Fruit fly (Drosophila melanogaster) whole organism, embryonic: Measurements from ENCODE around the gene CG46460.

Experiments used
- ATbp ChIP-seq: fragments of 200-800 bp; sonication (Bioruptor generic); optimal IDR thresholded peaks from 2 replicates; lab custom pipeline; 2017; ENCODE audit warnings: missing biosample characterization, mild to moderate bottlenecking, missing genetic modification characterization, missing genetic modification reagents
- CG11456 ChIP-seq: fragments of 200-800 bp; sonication (Bioruptor generic); IDR thresholded peaks from 3 replicates; pipeline ENCODE4 v1.3.6; 2022; ENCODE audit warnings: missing biosample characterization, missing genetic modification characterization
- CG12236 ChIP-seq: fragments of 200-800 bp; sonication (Bioruptor generic); optimal IDR thresholded peaks from 2 replicates; lab custom pipeline; 2016; ENCODE audit warnings: missing biosample characterization, missing genetic modification characterization
- CG1603 ChIP-seq: fragments of 200-800 bp; sonication (Bioruptor generic); optimal IDR thresholded peaks from 2 replicates; lab custom pipeline; 2019; ENCODE audit warnings: missing biosample characterization, mild to moderate bottlenecking, missing genetic modification characterization, moderate library complexity
- CG16815 ChIP-seq: fragments of 200-800 bp; sonication (Bioruptor generic); optimal IDR thresholded peaks from 3 replicates; lab custom pipeline; 2017; ENCODE audit warnings: missing biosample characterization, mild to moderate bottlenecking, missing genetic modification characterization
- CG18476 ChIP-seq: fragments of 200-800 bp; sonication (Bioruptor generic); optimal IDR thresholded peaks from 2 replicates; lab custom pipeline; 2016; ENCODE audit warnings: missing biosample characterization, mild to moderate bottlenecking, missing genetic modification characterization
- CG30431 ChIP-seq: fragments of 200-800 bp; sonication (Bioruptor generic); optimal IDR thresholded peaks from 2 replicates; lab custom pipeline; 2017; ENCODE audit warnings: missing biosample characterization, missing genetic modification characterization
- CG33213 ChIP-seq: fragments of 200-800 bp; sonication (Bioruptor generic); optimal IDR thresholded peaks from 3 replicates; lab custom pipeline; 2016; ENCODE audit warnings: missing biosample characterization, missing genetic modification characterization
- CG3838 ChIP-seq: fragments of 200-800 bp; sonication (Bioruptor generic); optimal IDR thresholded peaks from 3 replicates; lab custom pipeline; 2016; ENCODE audit warnings: missing biosample characterization, missing genetic modification characterization
- CG42726 ChIP-seq: fragments of 200-800 bp; sonication (Bioruptor generic); IDR thresholded peaks from 2 replicates; pipeline ENCODE4 v1.3.6; 2022; ENCODE audit warnings: missing biosample characterization, missing genetic modification characterization; ENCODE audit not compliant: partially characterized antibody
- CG43689 ChIP-seq: fragments of 200-800 bp; sonication (Bioruptor generic); IDR thresholded peaks from 2 replicates; pipeline ENCODE4 v1.3.6; 2022; ENCODE audit warnings: missing biosample characterization, missing genetic modification characterization
- CG5953 ChIP-seq: fragments of 200-800 bp; sonication (Bioruptor generic); IDR thresholded peaks from 2 replicates; pipeline ENCODE4 v1.3.6; 2022; ENCODE audit warnings: missing biosample characterization, missing genetic modification characterization
- CG6683 ChIP-seq: fragments of 200-800 bp; sonication (Bioruptor generic); optimal IDR thresholded peaks from 2 replicates; lab custom pipeline; 2017; ENCODE audit warnings: missing biosample characterization, mild to moderate bottlenecking, missing genetic modification characterization, missing genetic modification reagents
- CG7928 ChIP-seq: fragments of 200-800 bp; sonication (Bioruptor generic); optimal IDR thresholded peaks from 2 replicates; lab custom pipeline; 2017; ENCODE audit warnings: missing biosample characterization, mild to moderate bottlenecking, missing genetic modification characterization
- CG7987 ChIP-seq: fragments of 200-800 bp; sonication (Bioruptor generic); optimal IDR thresholded peaks from 2 replicates; lab custom pipeline; 2018; ENCODE audit warnings: missing biosample characterization, mild to moderate bottlenecking, missing genetic modification characterization, moderate library complexity
- CG9727 ChIP-seq: fragments of 200-800 bp; sonication (Bioruptor generic); optimal IDR thresholded peaks from 3 replicates; lab custom pipeline; 2017; ENCODE audit warnings: missing biosample characterization, mild to moderate bottlenecking, missing genetic modification characterization
- CG9797 ChIP-seq: fragments of 200-800 bp; sonication (Bioruptor generic); optimal IDR thresholded peaks from 3 replicates; lab custom pipeline; 2018; ENCODE audit warnings: missing biosample characterization, mild to moderate bottlenecking, missing genetic modification characterization
- D ChIP-seq, 2 experiments: fragments of 200-800 bp in 1 of 2; fragments of >200 bp in 1 of 2; sonication (Bioruptor generic) in 1 of 2; optimal IDR thresholded peaks; 2 replicates in 1 of 2; 3 replicates in 1 of 2; lab custom pipeline; 2017; ENCODE audit warnings: mild to moderate bottlenecking in 1 of 2, missing biosample characterization in 1 of 2, missing genetic modification characterization in 1 of 2, missing genetic modification reagents in 1 of 2
- E2f1 ChIP-seq: fragments of 200-800 bp; sonication (Bioruptor generic); IDR thresholded peaks from 2 replicates; pipeline ENCODE4 v1.3.6; 2022; ENCODE audit warnings: missing biosample characterization, missing genetic modification characterization
- HHEX ChIP-seq: fragments of 200-800 bp; sonication (Bioruptor generic); optimal IDR thresholded peaks from 3 replicates; lab custom pipeline; 2017; ENCODE audit warnings: missing biosample characterization, mild to moderate bottlenecking, missing genetic modification characterization, missing genetic modification reagents
- Hr51 ChIP-seq, 2 experiments: fragments of 200-800 bp; sonication (Bioruptor generic); optimal IDR thresholded peaks; 2 replicates in 1 of 2; 3 replicates in 1 of 2; lab custom pipeline; 2016 to 2018; ENCODE audit warnings: missing biosample characterization in 2 of 2, missing genetic modification characterization in 2 of 2, mild to moderate bottlenecking in 1 of 2, moderate library complexity in 1 of 2
- Lim3 ChIP-seq: fragments of 200-800 bp; sonication (Bioruptor generic); IDR thresholded peaks from 2 replicates; pipeline ENCODE4 v1.3.6; 2022; ENCODE audit warnings: missing biosample characterization, missing genetic modification characterization
- Lpt ChIP-seq: fragments of >200 bp; optimal IDR thresholded peaks from 2 replicates; lab custom pipeline; 2018; ENCODE audit warnings: missing biosample characterization, missing genetic modification characterization
- Mad ChIP-seq: fragments of 200-800 bp; sonication (Bioruptor generic); optimal IDR thresholded peaks from 2 replicates; lab custom pipeline; 2016; ENCODE audit warnings: missing biosample characterization, missing genetic modification characterization
- Neu2 ChIP-seq: fragments of 200-800 bp; sonication (Bioruptor generic); optimal IDR thresholded peaks from 3 replicates; lab custom pipeline; 2016; ENCODE audit warnings: missing biosample characterization, missing genetic modification characterization, borderline replicate concordance
- Nf-YB ChIP-seq: fragments of 200-800 bp; sonication (Bioruptor generic); optimal IDR thresholded peaks from 3 replicates; lab custom pipeline; 2019; ENCODE audit warnings: missing biosample characterization, mild to moderate bottlenecking, missing genetic modification characterization, moderate library complexity
- Sin3A ChIP-seq: fragments of >200 bp; optimal IDR thresholded peaks from 2 replicates; lab custom pipeline; 2018
- ac ChIP-seq: fragments of 200-800 bp; sonication (Bioruptor generic); optimal IDR thresholded peaks from 3 replicates; lab custom pipeline; 2017; ENCODE audit warnings: missing biosample characterization, mild to moderate bottlenecking, missing genetic modification characterization
- ash1 ChIP-seq: fragments of 200-800 bp; sonication (Bioruptor generic); optimal IDR thresholded peaks from 2 replicates; lab custom pipeline; 2018; ENCODE audit warnings: missing biosample characterization, mild to moderate bottlenecking, missing genetic modification characterization
- bcd ChIP-seq: fragments of 200-800 bp; sonication (Bioruptor generic); optimal IDR thresholded peaks from 2 replicates; lab custom pipeline; 2017; ENCODE audit warnings: missing biosample characterization, mild to moderate bottlenecking, missing genetic modification characterization
- bsh ChIP-seq, 2 experiments: fragments of 200-800 bp; sonication (Bioruptor generic); optimal IDR thresholded peaks; 2 replicates each; lab custom pipeline; 2017 to 2018; ENCODE audit warnings: mild to moderate bottlenecking in 2 of 2, missing biosample characterization in 2 of 2, missing genetic modification characterization in 2 of 2, moderate library complexity in 1 of 2
- chm ChIP-seq: fragments of 200-800 bp; sonication (Bioruptor generic); IDR thresholded peaks from 2 replicates; pipeline ENCODE4 v1.3.6; 2022; ENCODE audit warnings: missing biosample characterization, missing genetic modification characterization
- crol ChIP-seq: fragments of 200-800 bp; sonication (Bioruptor generic); IDR thresholded peaks from 2 replicates; pipeline ENCODE4 v1.3.6; 2022; ENCODE audit warnings: missing biosample characterization, missing genetic modification characterization
- dati ChIP-seq: fragments of 200-800 bp; sonication (Bioruptor generic); IDR thresholded peaks from 2 replicates; pipeline ENCODE4 v1.3.6; 2022; ENCODE audit warnings: missing biosample characterization, missing genetic modification characterization
- disco-r ChIP-seq: fragments of 200-800 bp; sonication (Bioruptor generic); optimal IDR thresholded peaks from 2 replicates; lab custom pipeline; 2016; ENCODE audit warnings: missing biosample characterization, missing genetic modification characterization
- dm ChIP-seq: fragments of 200-800 bp; sonication (Bioruptor generic); optimal IDR thresholded peaks from 3 replicates; lab custom pipeline; 2016; ENCODE audit warnings: missing biosample characterization, missing genetic modification characterization
- dpn ChIP-seq, 2 experiments: fragments of 200-800 bp; sonication (Bioruptor generic); optimal IDR thresholded peaks; 3 replicates each; lab custom pipeline; 2016; ENCODE audit warnings: missing biosample characterization in 2 of 2, missing genetic modification characterization in 2 of 2
- gem ChIP-seq: fragments of 200-800 bp; sonication (Bioruptor generic); optimal IDR thresholded peaks from 2 replicates; lab custom pipeline; 2019; ENCODE audit warnings: missing biosample characterization, mild to moderate bottlenecking, missing genetic modification characterization, moderate library complexity
- gsb-n ChIP-seq: fragments of 200-800 bp; sonication (Bioruptor generic); optimal IDR thresholded peaks from 3 replicates; lab custom pipeline; 2018; ENCODE audit warnings: missing biosample characterization, mild to moderate bottlenecking, missing genetic modification characterization
- h ChIP-seq: fragments of >200 bp; optimal IDR thresholded peaks from 2 replicates; lab custom pipeline; 2017
- her ChIP-seq: fragments of 200-800 bp; sonication (Bioruptor generic); optimal IDR thresholded peaks from 2 replicates; lab custom pipeline; 2016; ENCODE audit warnings: missing biosample characterization, missing genetic modification characterization
- mirr ChIP-seq: fragments of 200-800 bp; sonication (Bioruptor generic); optimal IDR thresholded peaks from 3 replicates; lab custom pipeline; 2018; ENCODE audit warnings: missing biosample characterization, mild to moderate bottlenecking, missing genetic modification characterization
- pb ChIP-seq: fragments of 200-800 bp; sonication (Bioruptor generic); optimal IDR thresholded peaks from 3 replicates; lab custom pipeline; 2016; ENCODE audit warnings: missing biosample characterization, missing genetic modification characterization
- scrt ChIP-seq: fragments of 200-800 bp; sonication (Bioruptor generic); optimal IDR thresholded peaks from 2 replicates; lab custom pipeline; 2018; ENCODE audit warnings: missing biosample characterization, mild to moderate bottlenecking, missing genetic modification characterization, moderate library complexity
- sim ChIP-seq: fragments of 200-800 bp; sonication (Bioruptor generic); IDR thresholded peaks from 2 replicates; pipeline ENCODE4 v1.3.6; 2022; ENCODE audit warnings: missing biosample characterization, missing genetic modification characterization
- sima ChIP-seq: fragments of 200-800 bp; sonication (Bioruptor generic); optimal IDR thresholded peaks from 2 replicates; lab custom pipeline; 2016; ENCODE audit warnings: missing biosample characterization, missing genetic modification characterization
- sna ChIP-seq: fragments of 200-800 bp; sonication (Bioruptor generic); IDR thresholded peaks from 2 replicates; pipeline ENCODE4 v1.3.6; 2022; ENCODE audit warnings: missing biosample characterization, missing genetic modification characterization; ENCODE audit not compliant: partially characterized antibody
- tin ChIP-seq: fragments of 200-800 bp; sonication (Bioruptor generic); optimal IDR thresholded peaks from 3 replicates; lab custom pipeline; 2016; ENCODE audit warnings: missing biosample characterization, missing genetic modification characterization

The CG46460 gene

DNA sequence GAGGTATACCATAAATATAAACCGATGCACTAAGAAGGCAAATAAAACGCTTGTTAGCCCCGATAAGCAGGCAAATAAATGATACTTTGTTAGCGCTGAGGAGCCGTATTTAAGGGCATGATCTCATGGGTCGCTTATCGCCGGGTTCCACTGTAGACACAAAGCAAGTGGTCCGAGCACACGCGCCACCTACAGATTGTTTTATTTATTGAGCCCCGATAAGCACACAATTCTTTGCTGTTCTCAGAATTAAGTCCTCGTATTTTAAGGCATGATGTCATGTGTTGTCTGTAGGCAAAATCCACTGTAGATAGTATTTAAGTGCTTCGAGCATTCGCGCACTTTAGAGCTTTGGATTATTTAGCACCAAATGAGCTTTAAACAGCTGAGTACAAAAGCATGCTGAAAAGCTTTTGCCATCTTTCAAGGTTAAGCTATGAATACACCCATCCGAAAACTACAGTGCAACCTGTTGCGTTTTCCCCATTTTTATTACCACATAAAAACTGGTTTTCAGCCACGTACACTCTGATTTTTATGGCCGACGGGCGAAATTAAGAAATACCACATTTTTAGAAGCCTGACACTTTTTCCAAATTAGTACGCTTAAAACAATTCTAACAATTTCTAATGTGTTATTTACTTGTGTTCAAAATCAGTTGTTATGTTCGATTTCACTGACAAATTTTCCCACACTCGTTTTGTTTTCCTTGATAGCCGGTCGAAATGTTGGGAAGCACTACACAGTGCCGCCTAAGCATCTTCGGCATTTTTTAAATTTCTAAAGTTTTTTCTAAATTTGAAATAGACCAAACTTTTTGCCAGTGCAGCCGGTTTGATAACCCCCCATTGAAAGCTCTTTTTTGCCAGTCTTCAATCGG, 12.6 kb upstream of the CG46460 start, which contains the start of gene Sqor (continued):
- TF ChIP-seq CG43689 (no peak; the same call in 1 of the 2 replicates), CG30431 (GFP tag; lab: Kevin White, UChicago) (peak; percentile 77), Lim3 (GFP tag; lab: Robert Waterston, UW) (peak; percentile 38; the same call in 1 of the 2 replicates), CG1603 (tag; lab: Kevin White, UChicago) (peak; percentile 89), Hr51 (GFP tag; optimal IDR thresholded peaks at IDR 0.05; lab: Kevin White, UChicago) (peak; percentile 89 to 95), dati (0 out of 2 replicates have a peak, but pooled peaks have one; percentile 1), CG12236 (GFP tag; lab: Kevin White, UChicago) (peak; percentile 27), CG42726 (GFP tag; lab: Robert Waterston, UW) (no peak), ac (GFP tag; lab: Kevin White, UChicago) (no peak), CG7987 (GFP tag; lab: Kevin White, UChicago) (peak; percentile 76), ATbp (GFP tag; lab: Kevin White, UChicago) (peak; percentile 73), gsb-n (peak; percentile 25), bcd (peak; percentile 90), CG6683 (GFP tag; lab: Kevin White, UChicago) (peak; percentile 60), dpn (GFP tag; optimal IDR thresholded peaks at IDR 0.05; lab: Kevin White, UChicago) (peak; percentile 78 to 90), her (GFP tag; lab: Kevin White, UChicago) (peak; percentile 86), D (optimal IDR thresholded peaks at IDR 0.05; lab: Kevin White, UChicago) (no peak), D (GFP tag; optimal IDR thresholded peaks at IDR 0.05; lab: Kevin White, UChicago) (peak; percentile 37), CG18476 (peak; percentile 66), Lpt (no peak), E2f1 (peak; percentile 76), ash1 (GFP tag; lab: Kevin White, UChicago) (peak; percentile 57), Neu2 (GFP tag; lab: Kevin White, UChicago) (peak; percentile 43), Mad (GFP tag; lab: Kevin White, UChicago) (peak; percentile 76), sima (peak; percentile 53), sna (GFP tag; lab: Robert Waterston, UW) (no peak), gem (tag; lab: Kevin White, UChicago) (peak; percentile 92), Nf-YB (GFP tag; lab: Kevin White, UChicago) (peak; percentile 68), CG5953 (GFP tag; lab: Robert Waterston, UW) (peak; percentile 51; the same call in 1 of the 2 replicates), pb (GFP tag; lab: Kevin White, UChicago) (peak; percentile 88), sim (GFP tag; lab: Robert Waterston, UW) (0 out of 2 replicates have a peak, but pooled peaks have one; percentile 26), mirr (GFP tag; lab: Kevin White, UChicago) (no peak), HHEX (GFP tag; lab: Kevin White, UChicago) (peak; percentile 82), dm (GFP tag; lab: Kevin White, UChicago) (peak; percentile 74), Sin3A (no peak), h (lab: Kevin White, UChicago) (no peak), tin (GFP tag; lab: Kevin White, UChicago) (peak; percentile 54), CG3838 (GFP tag; lab: Kevin White, UChicago) (peak; percentile 52), CG33213 (GFP tag; lab: Kevin White, UChicago) (peak; percentile 79), CG9797 (no peak), CG9727 (GFP tag; lab: Kevin White, UChicago) (peak; percentile 87), scrt (peak; percentile 91), CG7928 (GFP tag; lab: Kevin White, UChicago) (peak; percentile 71), bsh (GFP tag; optimal IDR thresholded peaks at IDR 0.05; lab: Kevin White, UChicago) (peak; percentile 66 to 93), CG11456 (peak; percentile 87), disco-r (peak; percentile 85), chm (GFP tag; lab: Robert Waterston, UW) (peak; percentile 55; the same call in 1 of the 2 replicates), CG16815 (peak; percentile 77), crol (GFP tag; lab: Robert Waterston, UW) (no peak)
